Fruit fly (Drosophila melanogaster): ENCODE measurements around the gene Tpc1.

The Tpc1 gene

DNA sequence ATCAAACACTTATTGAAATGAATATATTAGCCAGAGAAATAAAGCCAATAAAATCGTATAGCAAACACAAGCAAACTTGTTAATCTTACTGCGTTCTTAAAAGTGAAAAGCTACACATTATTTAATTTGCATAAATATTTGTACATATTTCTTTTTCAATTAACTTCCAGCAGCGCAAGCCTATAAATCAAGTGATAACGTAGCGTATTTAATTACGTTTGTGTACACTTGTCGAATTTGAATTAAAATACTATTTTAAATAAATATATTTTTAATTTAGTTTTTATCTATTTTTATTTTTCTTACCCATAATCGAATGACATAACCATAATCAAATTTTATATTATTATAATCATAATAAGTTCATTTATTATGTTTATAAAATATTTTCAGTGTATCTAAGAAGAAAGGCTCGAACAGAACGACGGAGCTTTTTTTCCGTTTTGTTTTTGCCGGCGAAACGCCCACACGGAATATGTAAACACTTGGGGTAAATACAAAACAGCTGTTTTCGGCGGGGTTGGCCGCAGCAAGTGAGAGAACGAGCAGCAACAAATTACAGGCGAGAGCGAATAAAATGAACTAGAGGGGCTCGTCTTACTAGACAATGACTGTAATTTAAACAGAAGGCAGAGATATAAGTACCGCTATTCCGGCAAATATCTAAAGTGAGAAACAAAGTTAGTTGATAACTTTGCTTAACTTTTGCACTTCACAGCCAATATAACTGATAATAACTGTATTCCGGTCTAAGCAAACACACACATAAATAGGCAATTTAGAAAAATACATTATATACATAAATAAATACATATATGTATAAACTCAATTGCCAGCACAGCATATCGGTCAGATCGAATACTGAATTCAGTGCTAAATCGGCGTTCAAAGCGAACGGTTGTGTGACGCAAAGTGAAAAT, 6.2 kb downstream of the Tpc1 start, which contains the start of gene Sodh2 (continued):
- peak; percentile 59 for TF ChIP-seq pho (GFP tag; optimal IDR thresholded peaks at IDR 0.05)
- no peak for TF ChIP-seq p53 (GFP tag; optimal IDR thresholded peaks at IDR 0.05)
- peak; percentile 91 for TF ChIP-seq caup (GFP tag; optimal IDR thresholded peaks at IDR 0.05; ENCODE audit: severe bottlenecking)
- peak; percentile 70 for TF ChIP-seq ash1 (GFP tag; optimal IDR thresholded peaks at IDR 0.05)
- peak; percentile 68 for TF ChIP-seq CG1792 (GFP tag; optimal IDR thresholded peaks at IDR 0.05)
- TF ChIP-seq CG14860 (GFP tag; IDR thresholded peaks at IDR 0.05; ENCODE audit: partially characterized antibody), result no peak
- TF ChIP-seq CG12744 (GFP tag; optimal IDR thresholded peaks at IDR 0.05), result no peak
- TF ChIP-seq MTF-1 (GFP tag; optimal IDR thresholded peaks at IDR 0.05; ENCODE audit: borderline replicate concordance), result peak; percentile 88
- no peak for TF ChIP-seq Lhr (GFP tag; optimal IDR thresholded peaks at IDR 0.05)
- TF ChIP-seq unpg (GFP tag; optimal IDR thresholded peaks at IDR 0.05), result peak; percentile 75
- peak; percentile 23; the same call in 1 of the 2 replicates for TF ChIP-seq CG31224 (GFP tag; IDR thresholded peaks at IDR 0.05)
- peak; percentile 51 for TF ChIP-seq NC2α (GFP tag; optimal IDR thresholded peaks at IDR 0.05)
- no peak for TF ChIP-seq Lpt (GFP tag; optimal IDR thresholded peaks at IDR 0.05)
- peak in 1 of 2 experiments; percentile 81 for TF ChIP-seq Hr51 (GFP tag; optimal IDR thresholded peaks at IDR 0.05)
- TF ChIP-seq maf-S (GFP tag; optimal IDR thresholded peaks at IDR 0.05), result peak; percentile 67
- TF ChIP-seq CkIIα-i1 (GFP tag; IDR thresholded peaks at IDR 0.05), result no peak
- TF ChIP-seq Sry-β (GFP tag; optimal IDR thresholded peaks at IDR 0.05), result peak; percentile 44
- TF ChIP-seq CG10654 (GFP tag; optimal IDR thresholded peaks at IDR 0.05), result peak; percentile 47
- TF ChIP-seq pzg (GFP tag; optimal IDR thresholded peaks at IDR 0.05), result peak; percentile 7
- peak in 1 of 3 experiments; percentile 43 for TF ChIP-seq lola (GFP tag; optimal IDR thresholded peaks at IDR 0.05)
- TF ChIP-seq CG3995 (GFP tag; optimal IDR thresholded peaks at IDR 0.05), result peak; percentile 6
- TF ChIP-seq HLH3B (GFP tag; IDR thresholded peaks at IDR 0.05), result peak; percentile 49; the same call in 1 of the 2 replicates
- TF ChIP-seq BtbVII (GFP tag; optimal IDR thresholded peaks at IDR 0.05), result peak; percentile 93
- no peak for TF ChIP-seq Neu2 (GFP tag; optimal IDR thresholded peaks at IDR 0.05; ENCODE audit: borderline replicate concordance)
- peak; percentile 29 for TF ChIP-seq CG8089 (GFP tag; optimal IDR thresholded peaks at IDR 0.05)
- no peak for TF ChIP-seq sc (optimal IDR thresholded peaks at IDR 0.05)
- TF ChIP-seq sc (GFP tag; optimal IDR thresholded peaks at IDR 0.05), result no peak
- TF ChIP-seq CG31365 (tag; optimal IDR thresholded peaks at IDR 0.05), result peak; percentile 70
- peak; percentile 61 for TF ChIP-seq CG30403 (GFP tag; optimal IDR thresholded peaks at IDR 0.05)
- no peak for TF ChIP-seq Elba2 (GFP tag; optimal IDR thresholded peaks at IDR 0.05)
- TF ChIP-seq CrebB (tag; optimal IDR thresholded peaks at IDR 0.05), result peak; percentile 78
- peak; percentile 66; the same call in 1 of the 3 replicates for TF ChIP-seq CG3726 (GFP tag; IDR thresholded peaks at IDR 0.05)
- TF ChIP-seq CG7987 (GFP tag; optimal IDR thresholded peaks at IDR 0.05), result peak; percentile 91
- TF ChIP-seq Asciz (GFP tag; optimal IDR thresholded peaks at IDR 0.05), result peak; percentile 82
- no peak for TF ChIP-seq pan (optimal IDR thresholded peaks at IDR 0.05)
- TF ChIP-seq pan (GFP tag; optimal IDR thresholded peaks at IDR 0.05 in 1 of 2, IDR thresholded peaks at IDR 0.05 in 1 of 2), result peak in 1 of 2 experiments; percentile 75
- TF ChIP-seq CG17612 (GFP tag; IDR thresholded peaks at IDR 0.05), result peak; percentile 65
- TF ChIP-seq aop (GFP tag; IDR thresholded peaks at IDR 0.05), result no peak
- TF ChIP-seq CG15479 (GFP tag; optimal IDR thresholded peaks at IDR 0.05), result no peak
- TF ChIP-seq sens (GFP tag), result peak; percentile 91
- peak; percentile 47; the same call in 1 of the 2 replicates for TF ChIP-seq danr (GFP tag; IDR thresholded peaks at IDR 0.05)
- TF ChIP-seq CoRest (tag; optimal IDR thresholded peaks at IDR 0.05), result peak; percentile 70
- peak; percentile 73 for TF ChIP-seq ken (GFP tag; IDR thresholded peaks at IDR 0.05)
- TF ChIP-seq CG11398 (GFP tag; optimal IDR thresholded peaks at IDR 0.05), result peak; percentile 35
- peak; percentile 82 for TF ChIP-seq CG17912 (GFP tag; optimal IDR thresholded peaks at IDR 0.05)
- TF ChIP-seq dysf (GFP tag; IDR thresholded peaks at IDR 0.05), result peak; percentile 79
- TF ChIP-seq CG31441 (GFP tag; IDR thresholded peaks at IDR 0.05), result peak; percentile 87
- peak; percentile 50 for TF ChIP-seq corto (GFP tag; optimal IDR thresholded peaks at IDR 0.05)
